Fruit fly (Drosophila melanogaster) whole organism, embryonic: ENCODE results near the gene mRpL13.
A peak's percentile ranks its signal among the peaks of the same experiment; 100 is the strongest.

Source experiments
- Adf1 ChIP-seq: fragments of 200-800 bp; sonication (Bioruptor generic); IDR thresholded peaks from 2 replicates; pipeline ENCODE4 v1.3.6; 2022; ENCODE audit warnings: missing biosample characterization, missing genetic modification characterization
- Antp ChIP-seq: fragments of 200-800 bp; sonication (Bioruptor generic); optimal IDR thresholded peaks from 3 replicates; lab custom pipeline; 2016; ENCODE audit warnings: missing biosample characterization, missing genetic modification characterization
- Asciz ChIP-seq: fragments of 200-800 bp; sonication (Bioruptor generic); optimal IDR thresholded peaks from 2 replicates; lab custom pipeline; 2017; ENCODE audit warnings: missing biosample characterization, mild to moderate bottlenecking, missing genetic modification characterization, missing genetic modification reagents
- Atf6 ChIP-seq: fragments of 200-800 bp; sonication (Bioruptor generic); IDR thresholded peaks from 2 replicates; pipeline ENCODE4 v1.3.6; 2022; ENCODE audit warnings: missing biosample characterization, missing genetic modification characterization
- CG10267 ChIP-seq: fragments of 200-800 bp; sonication (Bioruptor generic); optimal IDR thresholded peaks from 2 replicates; lab custom pipeline; 2018; ENCODE audit warnings: missing biosample characterization, mild to moderate bottlenecking, missing genetic modification characterization, moderate library complexity
- CG10565 ChIP-seq: fragments of 200-800 bp; sonication (Bioruptor generic); optimal IDR thresholded peaks from 3 replicates; lab custom pipeline; 2016; ENCODE audit warnings: missing biosample characterization, mild to moderate bottlenecking, missing genetic modification characterization
- CG12299 ChIP-seq: fragments of 200-800 bp; sonication (Bioruptor generic); optimal IDR thresholded peaks from 2 replicates; lab custom pipeline; 2018; ENCODE audit warnings: missing biosample characterization, mild to moderate bottlenecking, missing genetic modification characterization
- CG12744 ChIP-seq: fragments of 200-800 bp; sonication (Bioruptor generic); optimal IDR thresholded peaks from 2 replicates; lab custom pipeline; 2016; ENCODE audit warnings: missing biosample characterization, missing genetic modification characterization
- CG13296 ChIP-seq: fragments of 200-800 bp; sonication (Bioruptor generic); optimal IDR thresholded peaks from 3 replicates; lab custom pipeline; 2018; ENCODE audit warnings: missing biosample characterization, mild to moderate bottlenecking, missing genetic modification characterization
- CG13624 ChIP-seq: fragments of 200-800 bp; sonication (Bioruptor generic); optimal IDR thresholded peaks from 2 replicates; lab custom pipeline; 2016; ENCODE audit warnings: missing biosample characterization, missing genetic modification characterization
- CG14441 ChIP-seq: fragments of 200-800 bp; sonication (Bioruptor generic); IDR thresholded peaks from 2 replicates; pipeline ENCODE4 v1.3.6; 2022; ENCODE audit warnings: missing biosample characterization, missing genetic modification characterization
- CG17361 ChIP-seq: fragments of 200-800 bp; sonication (Bioruptor generic); IDR thresholded peaks from 3 replicates; pipeline ENCODE4 v1.3.6; 2022; ENCODE audit warnings: missing biosample characterization, missing genetic modification characterization
- CG18619 ChIP-seq: fragments of 200-800 bp; sonication (Bioruptor generic); optimal IDR thresholded peaks from 3 replicates; lab custom pipeline; 2017; ENCODE audit warnings: missing biosample characterization, mild to moderate bottlenecking, missing genetic modification characterization
- CG31365 ChIP-seq: fragments of 200-800 bp; sonication (Bioruptor generic); optimal IDR thresholded peaks from 2 replicates; lab custom pipeline; 2018; ENCODE audit warnings: missing biosample characterization, mild to moderate bottlenecking, missing genetic modification characterization
- CG5245 ChIP-seq: fragments of 200-800 bp; sonication (Bioruptor generic); optimal IDR thresholded peaks from 3 replicates; lab custom pipeline; 2016; ENCODE audit warnings: missing biosample characterization, missing genetic modification characterization
- CG6254 ChIP-seq: fragments of 200-800 bp; sonication (Bioruptor generic); optimal IDR thresholded peaks from 3 replicates; lab custom pipeline; 2017; ENCODE audit warnings: mild to moderate bottlenecking, missing biosample characterization, missing genetic modification reagents, missing genetic modification characterization
- CG6791 ChIP-seq: fragments of 200-800 bp; sonication (Bioruptor generic); IDR thresholded peaks from 3 replicates; pipeline ENCODE4 v1.3.6; 2022; ENCODE audit warnings: missing biosample characterization, missing genetic modification characterization; ENCODE audit not compliant: partially characterized antibody
- CG7556 ChIP-seq: fragments of 200-800 bp; sonication (Bioruptor generic); optimal IDR thresholded peaks from 2 replicates; lab custom pipeline; 2017; ENCODE audit warnings: missing biosample characterization, mild to moderate bottlenecking, missing genetic modification characterization
- CG7745 ChIP-seq: fragments of 200-800 bp; sonication (Bioruptor generic); optimal IDR thresholded peaks from 2 replicates; lab custom pipeline; 2018; ENCODE audit warnings: missing biosample characterization, mild to moderate bottlenecking, missing genetic modification characterization, moderate library complexity
- CG7839 ChIP-seq: fragments of 200-800 bp; sonication (Bioruptor generic); optimal IDR thresholded peaks from 3 replicates; lab custom pipeline; 2018; ENCODE audit warnings: missing biosample characterization, mild to moderate bottlenecking, missing genetic modification characterization, moderate library complexity
- CG8089 ChIP-seq: fragments of 200-800 bp; sonication (Bioruptor generic); optimal IDR thresholded peaks from 3 replicates; lab custom pipeline; 2016; ENCODE audit warnings: missing biosample characterization, missing genetic modification characterization
- Dip2 ChIP-seq: fragments of 200-800 bp; sonication (Bioruptor generic); IDR thresholded peaks from 2 replicates; pipeline ENCODE4 v1.3.6; 2022; ENCODE audit warnings: missing biosample characterization, missing genetic modification characterization
- Dll ChIP-seq: fragments of 200-800 bp; sonication (Bioruptor generic); IDR thresholded peaks from 4 replicates; pipeline ENCODE4 v1.3.6; 2022; ENCODE audit warnings: missing biosample characterization, missing genetic modification characterization; ENCODE audit not compliant: partially characterized antibody
- E2f1 ChIP-seq: fragments of 200-800 bp; sonication (Bioruptor generic); IDR thresholded peaks from 2 replicates; pipeline ENCODE4 v1.3.6; 2022; ENCODE audit warnings: missing biosample characterization, missing genetic modification characterization
- E2f2 ChIP-seq: fragments of 200-800 bp; sonication (Bioruptor generic); IDR thresholded peaks from 2 replicates; pipeline ENCODE4 v1.3.6; 2022; ENCODE audit warnings: missing biosample characterization, missing genetic modification characterization
- Hr39 ChIP-seq: fragments of >200 bp; optimal IDR thresholded peaks from 2 replicates; lab custom pipeline; 2017
- Hr78 ChIP-seq, 2 experiments: fragments of 200-800 bp in 1 of 2; fragments of >200 bp in 1 of 2; sonication (Bioruptor generic) in 1 of 2; optimal IDR thresholded peaks; 2 replicates each; lab custom pipeline; 2017 to 2019; ENCODE audit warnings: missing biosample characterization in 2 of 2, missing genetic modification characterization in 2 of 2, mild to moderate bottlenecking in 1 of 2, moderate library complexity in 1 of 2
- Kr ChIP-seq: fragments of 200-800 bp; sonication (Bioruptor generic); optimal IDR thresholded peaks from 2 replicates; lab custom pipeline; 2017; ENCODE audit warnings: missing biosample characterization, mild to moderate bottlenecking, missing genetic modification characterization
- Lhr ChIP-seq: fragments of 200-800 bp; sonication (Bioruptor generic); optimal IDR thresholded peaks from 3 replicates; lab custom pipeline; 2017; ENCODE audit warnings: mild to moderate bottlenecking, missing biosample characterization, missing genetic modification reagents, missing genetic modification characterization
- Meics ChIP-seq: fragments of 200-800 bp; sonication (Bioruptor generic); optimal IDR thresholded peaks from 2 replicates; lab custom pipeline; 2017; ENCODE audit warnings: missing biosample characterization, mild to moderate bottlenecking, missing genetic modification characterization
- NC2α ChIP-seq: fragments of 200-800 bp; sonication (Bioruptor generic); optimal IDR thresholded peaks from 2 replicates; lab custom pipeline; 2016; ENCODE audit warnings: missing biosample characterization, missing genetic modification characterization
- Nf-YA ChIP-seq: fragments of 200-800 bp; sonication (Bioruptor generic); IDR thresholded peaks from 2 replicates; pipeline ENCODE4 v1.3.6; 2022; ENCODE audit warnings: missing biosample characterization, missing genetic modification characterization
- Nf-YB ChIP-seq: fragments of 200-800 bp; sonication (Bioruptor generic); optimal IDR thresholded peaks from 3 replicates; lab custom pipeline; 2019; ENCODE audit warnings: missing biosample characterization, mild to moderate bottlenecking, missing genetic modification characterization, moderate library complexity
- PHDP ChIP-seq: fragments of 200-800 bp; sonication (Bioruptor generic); optimal IDR thresholded peaks from 3 replicates; lab custom pipeline; 2018; ENCODE audit warnings: missing biosample characterization, mild to moderate bottlenecking, missing genetic modification characterization, moderate library complexity
- Ptx1 ChIP-seq: fragments of 200-800 bp; sonication (Bioruptor generic); IDR thresholded peaks from 2 replicates; pipeline ENCODE4 v1.3.6; 2022; ENCODE audit warnings: missing biosample characterization, missing genetic modification characterization
- Sry-β ChIP-seq: fragments of 200-800 bp; sonication (Bioruptor generic); optimal IDR thresholded peaks from 2 replicates; lab custom pipeline; 2018; ENCODE audit warnings: missing biosample characterization, mild to moderate bottlenecking, missing genetic modification characterization, moderate library complexity
- Tbp ChIP-seq: fragments of >200 bp; optimal IDR thresholded peaks from 2 replicates; lab custom pipeline; 2018; ENCODE audit warnings: missing biosample characterization, missing genetic modification characterization
- Usf ChIP-seq: fragments of 200-800 bp; sonication (Bioruptor generic); optimal IDR thresholded peaks from 2 replicates; lab custom pipeline; 2017; ENCODE audit warnings: missing genotype, missing biosample characterization, missing genetic modification characterization
- bowl ChIP-seq: fragments of 200-800 bp; sonication (Bioruptor generic); IDR thresholded peaks from 2 replicates; pipeline ENCODE4 v1.3.6; 2022; ENCODE audit warnings: missing biosample characterization, missing genetic modification characterization
- eyg ChIP-seq: fragments of 200-800 bp; sonication (Bioruptor generic); optimal IDR thresholded peaks from 3 replicates; lab custom pipeline; 2016; ENCODE audit warnings: missing biosample characterization, missing genetic modification characterization
- gcm2 ChIP-seq: fragments of 200-800 bp; sonication (Bioruptor generic); optimal IDR thresholded peaks from 2 replicates; lab custom pipeline; 2016; ENCODE audit warnings: missing biosample characterization, missing genetic modification characterization
- inv ChIP-seq: fragments of 200-800 bp; sonication (Bioruptor generic); IDR thresholded peaks from 2 replicates; pipeline ENCODE4 v1.3.6; 2022; ENCODE audit warnings: missing biosample characterization, missing genetic modification characterization; ENCODE audit not compliant: partially characterized antibody
- jumu ChIP-seq: fragments of 200-800 bp; sonication (Bioruptor generic); optimal IDR thresholded peaks from 3 replicates; lab custom pipeline; 2016; ENCODE audit warnings: missing biosample characterization, missing genetic modification characterization
- ken ChIP-seq: fragments of 200-800 bp; sonication (Bioruptor generic); IDR thresholded peaks from 3 replicates; pipeline ENCODE4 v1.3.6; 2022; ENCODE audit warnings: missing biosample characterization, missing genetic modification characterization
- nerfin-1 ChIP-seq: fragments of 200-800 bp; sonication (Bioruptor generic); optimal IDR thresholded peaks from 3 replicates; lab custom pipeline; 2019; ENCODE audit warnings: missing biosample characterization, mild to moderate bottlenecking, missing genetic modification characterization, moderate library complexity
- pho ChIP-seq: fragments of 200-800 bp; sonication (Bioruptor generic); optimal IDR thresholded peaks from 2 replicates; lab custom pipeline; 2016; ENCODE audit warnings: missing biosample characterization, missing genetic modification characterization
- schlank ChIP-seq: fragments of 200-800 bp; sonication (Bioruptor generic); optimal IDR thresholded peaks from 2 replicates; lab custom pipeline; 2018; ENCODE audit warnings: missing biosample characterization, mild to moderate bottlenecking, missing genetic modification characterization
- sna ChIP-seq: fragments of 200-800 bp; sonication (Bioruptor generic); IDR thresholded peaks from 2 replicates; pipeline ENCODE4 v1.3.6; 2022; ENCODE audit warnings: missing biosample characterization, missing genetic modification characterization; ENCODE audit not compliant: partially characterized antibody
- tll ChIP-seq, 2 experiments: fragments of 200-800 bp in 1 of 2; fragments of >200 bp in 1 of 2; sonication (Bioruptor generic) in 1 of 2; optimal IDR thresholded peaks; 2 replicates each; lab custom pipeline; 2017 to 2019; ENCODE audit warnings: missing biosample characterization in 2 of 2, missing genetic modification characterization in 2 of 2, mild to moderate bottlenecking in 1 of 2, moderate library complexity in 1 of 2
- vnd ChIP-seq: fragments of 200-800 bp; sonication (Bioruptor generic); IDR thresholded peaks from 3 replicates; pipeline ENCODE4 v1.3.6; 2022; ENCODE audit warnings: missing biosample characterization, missing genetic modification characterization; ENCODE audit not compliant: partially characterized antibody
- zf30C ChIP-seq: fragments of 200-800 bp; sonication (Bioruptor generic); optimal IDR thresholded peaks from 3 replicates; lab custom pipeline; 2018; ENCODE audit warnings: missing biosample characterization, mild to moderate bottlenecking, missing genetic modification characterization

mRpL13 gene

dm6 chr2L:18822805-18823204 is 36.2 kb downstream of the mRpL13 start (continued):
- TF ChIP-seq CG31365 (tag; lab: Kevin White, UChicago) = no peak
- TF ChIP-seq Lhr = peak; percentile 50
- TF ChIP-seq CG10565 (GFP tag; lab: Kevin White, UChicago) = no peak
- no peak for TF ChIP-seq jumu
- TF ChIP-seq Atf6 (GFP tag; lab: Robert Waterston, UW) = peak; percentile 69
- TF ChIP-seq CG6254 = peak; percentile 38
- peak; percentile 41 for TF ChIP-seq CG18619 (GFP tag; lab: Kevin White, UChicago)
- TF ChIP-seq PHDP = peak; percentile 41
- TF ChIP-seq Nf-YB = no peak
- TF ChIP-seq Tbp (GFP tag; lab: Kevin White, UChicago) = no peak
- TF ChIP-seq ken (GFP tag; lab: Robert Waterston, UW) = no peak
- TF ChIP-seq CG7556 (GFP tag; lab: Kevin White, UChicago) = peak; percentile 37
- TF ChIP-seq pho (GFP tag; lab: Kevin White, UChicago) = no peak
- TF ChIP-seq Antp = peak; percentile 9
- TF ChIP-seq CG7839 (tag; lab: Kevin White, UChicago) = no peak
- no peak for TF ChIP-seq E2f2 (GFP tag; lab: Robert Waterston, UW)
- peak; percentile 23 for TF ChIP-seq Meics (GFP tag; lab: Kevin White, UChicago)
- TF ChIP-seq Asciz = peak; percentile 71
- no peak for TF ChIP-seq zf30C
- TF ChIP-seq CG6791 (GFP tag; lab: Robert Waterston, UW) = no peak
- peak; percentile 42; the same call in 2 of the 3 replicates for TF ChIP-seq CG17361 (GFP tag; lab: Robert Waterston, UW)
- TF ChIP-seq sna = no peak
- no peak for TF ChIP-seq Adf1 (GFP tag; lab: Robert Waterston, UW)
- TF ChIP-seq Usf (GFP tag; lab: Kevin White, UChicago) = no peak
- no peak for TF ChIP-seq Hr78 (GFP tag; optimal IDR thresholded peaks at IDR 0.05; lab: Kevin White, UChicago)
- no peak for TF ChIP-seq bowl (GFP tag; lab: Robert Waterston, UW)
- TF ChIP-seq CG12299 (tag; lab: Kevin White, UChicago) = no peak
- TF ChIP-seq CG13296 (GFP tag; lab: Kevin White, UChicago) = peak; percentile 2
- peak; percentile 55 for TF ChIP-seq CG8089 (GFP tag; lab: Kevin White, UChicago)
- no peak for TF ChIP-seq Hr39 (lab: Kevin White, UChicago)
- TF ChIP-seq Nf-YA (GFP tag; lab: Robert Waterston, UW) = no peak
- peak; percentile 29; the same call in 1 of the 2 replicates for TF ChIP-seq E2f1 (GFP tag; lab: Robert Waterston, UW)
- TF ChIP-seq tll (GFP tag; optimal IDR thresholded peaks at IDR 0.05; lab: Kevin White, UChicago) = no peak
- no peak for TF ChIP-seq Ptx1 (GFP tag; lab: Robert Waterston, UW)
- no peak for TF ChIP-seq CG5245
- no peak for TF ChIP-seq Sry-β (GFP tag; lab: Kevin White, UChicago)
- no peak for TF ChIP-seq CG13624
- TF ChIP-seq eyg = no peak
- no peak for TF ChIP-seq schlank (tag; lab: Kevin White, UChicago)
- no peak for TF ChIP-seq CG7745 (tag; lab: Kevin White, UChicago)
- no peak for TF ChIP-seq Dip2 (GFP tag; lab: Robert Waterston, UW)
- TF ChIP-seq nerfin-1 (tag; lab: Kevin White, UChicago) = peak; percentile 57
- TF ChIP-seq CG12744 = no peak
- no peak for TF ChIP-seq Kr (GFP tag; lab: Kevin White, UChicago)
- no peak for TF ChIP-seq Dll
- TF ChIP-seq inv (GFP tag; lab: Robert Waterston, UW) = no peak
- no peak for TF ChIP-seq vnd
- no peak for TF ChIP-seq CG10267 (tag; lab: Kevin White, UChicago)
- peak; percentile 47 for TF ChIP-seq NC2α (GFP tag; lab: Kevin White, UChicago)
- TF ChIP-seq CG14441 (GFP tag; lab: Robert Waterston, UW) = no peak; the same call in 1 of the 2 replicates
- TF ChIP-seq gcm2 (GFP tag; lab: Kevin White, UChicago) = no peak
